Fruit fly (Drosophila melanogaster) whole organism, pupa: ENCODE data around the gene CG14840.
A peak's percentile ranks its signal among the peaks of the same experiment; 100 is the strongest.

Experiments
- CG10348 ChIP-seq: fragments of 200-800 bp; sonication (Bioruptor generic); IDR thresholded peaks from 2 replicates; pipeline ENCODE4 v1.3.6; 2022; ENCODE audit warnings: missing biosample characterization, missing genetic modification characterization
- CG12605 ChIP-seq: fragments of 200-800 bp; sonication (Bioruptor generic); IDR thresholded peaks from 2 replicates; pipeline ENCODE4 v1.3.6; 2022; ENCODE audit warnings: missing biosample characterization, missing genetic modification characterization
- CG13204 ChIP-seq: fragments of 200-800 bp; sonication (Bioruptor generic); optimal IDR thresholded peaks from 2 replicates; lab custom pipeline; 2018; ENCODE audit warnings: missing biosample characterization, mild to moderate bottlenecking, missing genetic modification characterization, moderate library complexity
- CG14655 ChIP-seq: fragments of 200-800 bp; sonication (Bioruptor generic); optimal IDR thresholded peaks from 3 replicates; lab custom pipeline; 2017; ENCODE audit warnings: mild to moderate bottlenecking, missing biosample characterization, missing genetic modification reagents, missing genetic modification characterization
- CG15710 ChIP-seq: fragments of 200-800 bp; sonication (Bioruptor generic); optimal IDR thresholded peaks from 2 replicates; lab custom pipeline; 2018; ENCODE audit warnings: missing biosample characterization, mild to moderate bottlenecking, missing genetic modification characterization, moderate library complexity
- CG17806 ChIP-seq: fragments of 200-800 bp; sonication (Bioruptor generic); optimal IDR thresholded peaks from 2 replicates; lab custom pipeline; 2018; ENCODE audit warnings: missing biosample characterization, mild to moderate bottlenecking, missing genetic modification characterization, moderate library complexity
- CG32121 ChIP-seq: fragments of 200-800 bp; sonication (Bioruptor generic); IDR thresholded peaks from 2 replicates; pipeline ENCODE4 v1.3.6; 2022; ENCODE audit warnings: missing biosample characterization, missing genetic modification characterization
- CG34367 ChIP-seq: fragments of 200-800 bp; sonication (Bioruptor generic); optimal IDR thresholded peaks from 2 replicates; lab custom pipeline; 2018; ENCODE audit warnings: missing biosample characterization, mild to moderate bottlenecking, missing genetic modification characterization
- CG4496 ChIP-seq: fragments of 200-800 bp; sonication (Bioruptor generic); IDR thresholded peaks from 3 replicates; pipeline ENCODE4 v1.3.6; 2022; ENCODE audit warnings: missing biosample characterization, missing genetic modification characterization
- CG8159 ChIP-seq: fragments of 200-800 bp; sonication (Bioruptor generic); optimal IDR thresholded peaks from 3 replicates; lab custom pipeline; 2018; ENCODE audit warnings: missing biosample characterization, mild to moderate bottlenecking, missing genetic modification characterization, moderate library complexity
- CG8301 ChIP-seq: fragments of 200-800 bp; sonication (Bioruptor generic); optimal IDR thresholded peaks from 2 replicates; lab custom pipeline; 2018; ENCODE audit warnings: missing biosample characterization, mild to moderate bottlenecking, missing genetic modification characterization
- CG9948 ChIP-seq: fragments of 200-800 bp; sonication (Bioruptor generic); optimal IDR thresholded peaks from 2 replicates; lab custom pipeline; 2018; ENCODE audit warnings: missing biosample characterization, mild to moderate bottlenecking, missing genetic modification characterization, moderate library complexity
- D1 ChIP-seq: fragments of 200-800 bp; sonication (Bioruptor generic); optimal IDR thresholded peaks from 2 replicates; lab custom pipeline; 2018; ENCODE audit warnings: missing biosample characterization, mild to moderate bottlenecking, missing genetic modification characterization, moderate library complexity
- EcR ChIP-seq: fragments of 200-800 bp; sonication (Bioruptor generic); optimal IDR thresholded peaks from 3 replicates; lab custom pipeline; 2019; ENCODE audit warnings: missing biosample characterization, missing genetic modification characterization, mild to moderate bottlenecking, moderate library complexity, missing genetic modification reagents
- Ets98B ChIP-seq: fragments of 200-800 bp; sonication (Bioruptor generic); IDR thresholded peaks from 2 replicates; pipeline ENCODE4 v1.3.6; 2022; ENCODE audit warnings: missing biosample characterization, missing genetic modification characterization
- Pif1A ChIP-seq: fragments of 200-800 bp; sonication (Bioruptor generic); optimal IDR thresholded peaks from 3 replicates; lab custom pipeline; 2016; ENCODE audit warnings: missing biosample characterization, missing genetic modification characterization
- Pif1B ChIP-seq: fragments of 200-800 bp; sonication (Bioruptor generic); optimal IDR thresholded peaks from 3 replicates; lab custom pipeline; 2016; ENCODE audit warnings: missing biosample characterization, missing genetic modification characterization
- Snoo ChIP-seq: fragments of 200-800 bp; sonication (Bioruptor generic); optimal IDR thresholded peaks from 3 replicates; lab custom pipeline; 2017; ENCODE audit warnings: missing biosample characterization, mild to moderate bottlenecking, missing genetic modification characterization, inconsistent platforms
- fd96Ca ChIP-seq: fragments of 200-800 bp; sonication (Bioruptor generic); IDR thresholded peaks from 3 replicates; pipeline ENCODE4 v1.3.6; 2022; ENCODE audit warnings: missing biosample characterization, missing genetic modification characterization
- gl ChIP-seq: fragments of 200-800 bp; sonication (Bioruptor generic); optimal IDR thresholded peaks from 2 replicates; lab custom pipeline; 2018; ENCODE audit warnings: missing biosample characterization, mild to moderate bottlenecking, missing genetic modification characterization
- rn ChIP-seq: fragments of 200-800 bp; sonication (Bioruptor generic); IDR thresholded peaks from 2 replicates; pipeline ENCODE4 v1.3.6; 2022; ENCODE audit warnings: missing biosample characterization, missing genetic modification characterization

The CG14840 gene

dm6 chr3R:14261113-14261512 lies at the start of gene CG14840:
CG14840 (minus strand) TSS chr3R:14261213.
- TF ChIP-seq EcR (GFP tag; lab: Kevin White, UChicago) (no peak), fd96Ca (no peak), Pif1A (GFP tag; lab: Kevin White, UChicago) (no peak), CG34367 (tag; lab: Kevin White, UChicago) (no peak), Pif1B (GFP tag; lab: Kevin White, UChicago) (no peak)

- TF ChIP-seq CG34367 (tag; lab: Kevin White, UChicago) = no peak
- no peak for TF ChIP-seq Pif1B (GFP tag; lab: Kevin White, UChicago)
- TF ChIP-seq fd96Ca = no peak
- TF ChIP-seq rn (GFP tag; lab: Robert Waterston, UW) = no peak
- TF ChIP-seq CG8159 (tag; lab: Kevin White, UChicago) = no peak
- no peak for TF ChIP-seq D1 (tag; lab: Kevin White, UChicago)
- no peak for TF ChIP-seq CG12605 (GFP tag; lab: Robert Waterston, UW)
- no peak for TF ChIP-seq CG13204 (GFP tag; lab: Kevin White, UChicago)
- TF ChIP-seq CG14655 (GFP tag; lab: Kevin White, UChicago) = no peak
- TF ChIP-seq CG10348 (GFP tag; lab: Robert Waterston, UW) = no peak
- TF ChIP-seq CG4496 (GFP tag; lab: Robert Waterston, UW) = no peak
- TF ChIP-seq Ets98B (GFP tag; lab: Robert Waterston, UW) = no peak
- no peak for TF ChIP-seq gl (tag; lab: Kevin White, UChicago)
These were observed 49.0 kb upstream of the CG14840 start, which contains the start of gene CG31321 for dm6 chr3R:14310062-14310461. CG31321 (plus strand) TSS chr3R:14310362.

- TF ChIP-seq Ets98B (GFP tag; lab: Robert Waterston, UW) = no peak
- TF ChIP-seq CG32121 (GFP tag; lab: Robert Waterston, UW) = no peak
- TF ChIP-seq CG13204 (GFP tag; lab: Kevin White, UChicago) = no peak
- TF ChIP-seq Pif1B (GFP tag; lab: Kevin White, UChicago) = no peak
- TF ChIP-seq CG8301 = peak; percentile 27
- TF ChIP-seq CG14655 (GFP tag; lab: Kevin White, UChicago) = no peak
- no peak for TF ChIP-seq fd96Ca
- TF ChIP-seq EcR (GFP tag; lab: Kevin White, UChicago) = no peak
- TF ChIP-seq CG10348 (GFP tag; lab: Robert Waterston, UW) = no peak
- peak; percentile 40 for TF ChIP-seq CG15710
- TF ChIP-seq Pif1A (GFP tag; lab: Kevin White, UChicago) = no peak
- TF ChIP-seq CG4496 (GFP tag; lab: Robert Waterston, UW) = no peak
- TF ChIP-seq CG9948 (tag; lab: Kevin White, UChicago) = peak; percentile 41
- no peak for TF ChIP-seq D1 (tag; lab: Kevin White, UChicago)
- no peak for TF ChIP-seq CG17806 (tag; lab: Kevin White, UChicago)
- peak; percentile 37 for TF ChIP-seq Snoo (tag; lab: Kevin White, UChicago)
- TF ChIP-seq rn (GFP tag; lab: Robert Waterston, UW) = peak; percentile 25; the same call in 1 of the 2 replicates
- peak; percentile 61 for TF ChIP-seq CG8159 (tag; lab: Kevin White, UChicago)
- TF ChIP-seq CG34367 (tag; lab: Kevin White, UChicago) = peak; percentile 4
- TF ChIP-seq CG12605 (GFP tag; lab: Robert Waterston, UW) = no peak
- no peak for TF ChIP-seq gl (tag; lab: Kevin White, UChicago)
These were observed 47.8 kb upstream of the CG14840 start, which contains the start of gene Polr2I for dm6 chr3R:14308801-14309217. Polr2I (plus strand) TSS chr3R:14309089.

dm6 chr3R:14307972-14308673 lies 47.1 kb upstream of the CG14840 start:
- TF ChIP-seq CG8159 (tag; lab: Kevin White, UChicago) = no peak
- no peak for TF ChIP-seq Snoo (tag; lab: Kevin White, UChicago)
- TF ChIP-seq CG32121 (GFP tag; lab: Robert Waterston, UW) = no peak
- no peak for TF ChIP-seq CG13204 (GFP tag; lab: Kevin White, UChicago)
- TF ChIP-seq fd96Ca = no peak
- no peak for TF ChIP-seq CG9948 (tag; lab: Kevin White, UChicago)
- TF ChIP-seq CG4496 (GFP tag; lab: Robert Waterston, UW) = no peak
- TF ChIP-seq CG15710 = no peak
- TF ChIP-seq CG34367 (tag; lab: Kevin White, UChicago) = peak; percentile 2
- no peak; the same call in 1 of the 2 replicates for TF ChIP-seq CG12605 (GFP tag; lab: Robert Waterston, UW)
- no peak for TF ChIP-seq CG10348 (GFP tag; lab: Robert Waterston, UW)
- TF ChIP-seq CG14655 (GFP tag; lab: Kevin White, UChicago) = no peak
- no peak for TF ChIP-seq Pif1A (GFP tag; lab: Kevin White, UChicago)
- TF ChIP-seq D1 (tag; lab: Kevin White, UChicago) = no peak
- no peak for TF ChIP-seq CG17806 (tag; lab: Kevin White, UChicago)
- 0 out of 2 replicates have a peak, but pooled peaks have one; percentile 6 for TF ChIP-seq Ets98B (GFP tag; lab: Robert Waterston, UW)

dm6 chr3R:14302128-14302527 lies 41.1 kb upstream of the CG14840 start, which contains the start of gene IFT54:
IFT54 (plus strand) TSS chr3R:14302428.
- TF ChIP-seq fd96Ca (no peak), EcR (GFP tag; lab: Kevin White, UChicago) (no peak), CG8159 (tag; lab: Kevin White, UChicago) (no peak), Ets98B (GFP tag; lab: Robert Waterston, UW) (no peak), Pif1A (GFP tag; lab: Kevin White, UChicago) (no peak), Pif1B (GFP tag; lab: Kevin White, UChicago) (no peak), CG17806 (tag; lab: Kevin White, UChicago) (no peak), CG4496 (GFP tag; lab: Robert Waterston, UW) (no peak), CG12605 (GFP tag; lab: Robert Waterston, UW) (no peak), CG9948 (tag; lab: Kevin White, UChicago) (no peak)
